Fruit fly (Drosophila melanogaster) Kc167 (cell line): ENCODE data around the gene dind.

Experiments used
- Myc ChIP-seq: fragments of >200 bp; optimal IDR thresholded peaks from 2 replicates; lab custom pipeline; 2017; ENCODE audit warnings: missing external identifiers
- Sin3A ChIP-seq: fragments of >200 bp; optimal IDR thresholded peaks from 2 replicates; lab custom pipeline; 2018; ENCODE audit warnings: missing external identifiers
- h ChIP-seq: fragments of >200 bp; optimal IDR thresholded peaks from 3 replicates; lab custom pipeline; 2018; ENCODE audit warnings: missing external identifiers
- psq ChIP-seq: fragments of >200 bp; optimal IDR thresholded peaks from 2 replicates; lab custom pipeline; 2017; ENCODE audit warnings: missing external identifiers
- ttk ChIP-seq: sonication (Bioruptor generic); optimal IDR thresholded peaks from 2 replicates; lab custom pipeline; 2017; ENCODE audit warnings: missing external identifiers

- TF ChIP-seq ttk, result no peak
- TF ChIP-seq psq, result no peak
- no peak for TF ChIP-seq h (lab: Kevin White, UChicago)
- TF ChIP-seq Sin3A (lab: Kevin White, UChicago), result no peak
- no peak for TF ChIP-seq Myc (lab: Kevin White, UChicago)
Observed at dm6 chr3R:18663525-18663924, 13.8 kb downstream of the dind start, which contains the start of the genes Cpsf73 and Gos28.
